Worm (Caenorhabditis elegans) whole organism, L1 larva: ENCODE data around the gene txt-12.

Experiments
- C34B4.2 ChIP-seq: sonication (generic microtip); optimal IDR thresholded peaks from 2 replicates; lab custom pipeline; 2017; ENCODE audit warnings: mild to moderate bottlenecking, missing genetic modification characterization, missing compliant biosample characterization
- F16B12.6 ChIP-seq: fragments of 150-350 bp; optimal IDR thresholded peaks from 2 replicates; lab custom pipeline; 2014; ENCODE audit warnings: missing biosample characterization, missing genetic modification characterization
- ceh-63 ChIP-seq: fragments of 200-800 bp; sonication (Bioruptor generic); optimal IDR thresholded peaks from 2 replicates; lab custom pipeline; 2018; ENCODE audit warnings: mild to moderate bottlenecking, missing genetic modification characterization, missing compliant biosample characterization
- ceh-8 ChIP-seq: fragments of 200-800 bp; sonication (Bioruptor generic); optimal IDR thresholded peaks from 2 replicates; lab custom pipeline; 2018; ENCODE audit warnings: mild to moderate bottlenecking, missing genetic modification characterization, moderate library complexity, missing compliant biosample characterization
- ceh-82 ChIP-seq, 3 experiments: fragments of 150-350 bp in 1 of 3; sonication (generic microtip) in 2 of 3; optimal IDR thresholded peaks; 2 replicates each; lab custom pipeline; 2014 to 2017; ENCODE audit warnings: missing biosample characterization in 3 of 3, missing genetic modification characterization in 3 of 3
- ceh-88 ChIP-seq: fragments of 200-800 bp; sonication (Bioruptor generic); IDR thresholded peaks from 2 replicates; pipeline ENCODE4 v1.3.6; 2022; ENCODE audit warnings: missing genetic modification characterization, missing compliant biosample characterization
- ces-1 ChIP-seq: fragments of 150-350 bp; optimal IDR thresholded peaks from 2 replicates; lab custom pipeline; 2014; ENCODE audit warnings: missing biosample characterization, missing genetic modification reagents, missing genetic modification characterization
- dsc-1 ChIP-seq: sonication (generic microtip); optimal IDR thresholded peaks from 2 replicates; lab custom pipeline; 2016; ENCODE audit warnings: mild to moderate bottlenecking, missing genetic modification characterization, missing compliant biosample characterization
- efl-1 ChIP-seq, 4 experiments: fragments of 150-350 bp; optimal IDR thresholded peaks in 3 of 4; peaks in 1 of 4; 1 replicate in 1 of 4; 2 replicates in 3 of 4; lab custom pipeline; 2014; ENCODE audit warnings: missing biosample characterization in 2 of 4, missing genetic modification characterization in 2 of 4, missing genetic modification reagents in 2 of 4
- egl-13 ChIP-seq: sonication (generic microtip); optimal IDR thresholded peaks from 2 replicates; lab custom pipeline; 2016; ENCODE audit warnings: missing genotype, missing genetic modification reagents, missing genetic modification characterization, missing compliant biosample characterization
- egl-27 ChIP-seq, 2 experiments: fragments of 150-350 bp in 1 of 2; sonication (generic microtip); optimal IDR thresholded peaks; 3 replicates each; lab custom pipeline; 2017 to 2018; ENCODE audit warnings: missing biosample characterization in 2 of 2, missing genetic modification characterization in 2 of 2, missing genetic modification reagents in 2 of 2
- ets-5 ChIP-seq: fragments of 200-800 bp; sonication (Bioruptor generic); IDR thresholded peaks from 2 replicates; pipeline ENCODE4 v1.3.6; 2022; ENCODE audit warnings: missing genetic modification characterization, missing compliant biosample characterization
- fkh-4 ChIP-seq: sonication (generic microtip); optimal IDR thresholded peaks from 2 replicates; lab custom pipeline; 2016; ENCODE audit warnings: missing compliant biosample characterization, missing genetic modification characterization, borderline replicate concordance
- fkh-8 ChIP-seq: sonication (generic microtip); optimal IDR thresholded peaks from 2 replicates; lab custom pipeline; 2016; ENCODE audit warnings: mild to moderate bottlenecking, missing genetic modification characterization, missing compliant biosample characterization
- fos-1 ChIP-seq: fragments of 150-350 bp; optimal IDR thresholded peaks from 2 replicates; lab custom pipeline; 2014; ENCODE audit warnings: missing biosample characterization, missing genetic modification characterization
- grh-1 ChIP-seq: fragments of 200-800 bp; sonication (Bioruptor generic); IDR thresholded peaks from 2 replicates; pipeline ENCODE4 v1.3.6; 2022; ENCODE audit warnings: missing genetic modification reagents, missing genetic modification characterization, missing compliant biosample characterization
- hpl-2 ChIP-seq: fragments of 150-350 bp; optimal IDR thresholded peaks from 2 replicates; lab custom pipeline; 2014; ENCODE audit warnings: missing biosample characterization, missing genetic modification reagents, missing genetic modification characterization
- lin-13 ChIP-seq: fragments of 150-350 bp; optimal IDR thresholded peaks from 2 replicates; lab custom pipeline; 2014; ENCODE audit warnings: missing biosample characterization, missing genetic modification reagents, missing genetic modification characterization
- lir-3 ChIP-seq: sonication (generic microtip); optimal IDR thresholded peaks from 2 replicates; lab custom pipeline; 2016; ENCODE audit warnings: mild to moderate bottlenecking, missing genetic modification characterization, moderate library complexity, missing compliant biosample characterization; ENCODE audit not compliant: poor library complexity
- lsy-2 ChIP-seq, 2 experiments: fragments of 150-350 bp; optimal IDR thresholded peaks; 2 replicates each; lab custom pipeline; 2014; ENCODE audit warnings: missing biosample characterization in 2 of 2, missing genetic modification characterization in 2 of 2
- mdl-1 ChIP-seq, 2 experiments: fragments of 150-350 bp; optimal IDR thresholded peaks; 2 replicates each; lab custom pipeline; 2014 to 2017; ENCODE audit warnings: missing biosample characterization in 2 of 2, missing genetic modification characterization in 2 of 2, inconsistent platforms in 1 of 2
- nhr-11 ChIP-seq: fragments of 150-350 bp; optimal IDR thresholded peaks from 2 replicates; lab custom pipeline; 2014; ENCODE audit warnings: missing biosample characterization, missing genetic modification characterization
- nhr-12 ChIP-seq: sonication (generic microtip); optimal IDR thresholded peaks from 2 replicates; lab custom pipeline; 2017; ENCODE audit warnings: missing biosample characterization, missing genetic modification characterization
- nhr-28 ChIP-seq: fragments of 150-350 bp; optimal IDR thresholded peaks from 2 replicates; lab custom pipeline; 2014; ENCODE audit warnings: missing biosample characterization, missing genetic modification characterization
- nhr-47 ChIP-seq: sonication (generic microtip); optimal IDR thresholded peaks from 2 replicates; lab custom pipeline; 2016; ENCODE audit warnings: mild to moderate bottlenecking, missing genetic modification characterization, moderate library complexity, missing compliant biosample characterization
- nhr-71 ChIP-seq: sonication (generic microtip); optimal IDR thresholded peaks from 2 replicates; lab custom pipeline; 2016; ENCODE audit warnings: mild to moderate bottlenecking, missing genetic modification characterization, moderate library complexity, missing compliant biosample characterization
- nhr-84 ChIP-seq: sonication (generic microtip); optimal IDR thresholded peaks from 2 replicates; lab custom pipeline; 2017; ENCODE audit warnings: missing biosample characterization, missing genetic modification characterization
- nhr-85 ChIP-seq: sonication (generic microtip); peaks from one replicate; lab custom pipeline; 2016; ENCODE audit warnings: missing genetic modification characterization, inconsistent platforms, missing compliant biosample characterization
- pqm-1 ChIP-seq: sonication (generic microtip); optimal IDR thresholded peaks from 3 replicates; lab custom pipeline; 2017; ENCODE audit warnings: missing biosample characterization, missing genetic modification characterization
- skn-1 ChIP-seq: fragments of 150-350 bp; optimal IDR thresholded peaks from 2 replicates; lab custom pipeline; 2014; ENCODE audit warnings: missing biosample characterization, missing genetic modification characterization
- tlp-1 ChIP-seq: fragments of 150-350 bp; optimal IDR thresholded peaks from 2 replicates; lab custom pipeline; 2014; ENCODE audit warnings: missing biosample characterization, missing genetic modification characterization
- unc-130 ChIP-seq: fragments of 150-350 bp; optimal IDR thresholded peaks from 2 replicates; lab custom pipeline; 2017; ENCODE audit warnings: missing biosample characterization, missing genetic modification characterization, inconsistent platforms
- unc-98 ChIP-seq: fragments of 200-800 bp; sonication (Bioruptor generic); IDR thresholded peaks from 2 replicates; pipeline ENCODE4 v1.3.6; 2022; ENCODE audit warnings: missing genetic modification characterization, missing compliant biosample characterization
- xbp-1 ChIP-seq: sonication (generic microtip); optimal IDR thresholded peaks from 2 replicates; lab custom pipeline; 2016; ENCODE audit warnings: missing genetic modification characterization, missing compliant biosample characterization
- zag-1 ChIP-seq: fragments of 150-350 bp; optimal IDR thresholded peaks from 2 replicates; lab custom pipeline; 2014; ENCODE audit warnings: missing biosample characterization, missing genetic modification characterization

The txt-12 gene

DNA sequence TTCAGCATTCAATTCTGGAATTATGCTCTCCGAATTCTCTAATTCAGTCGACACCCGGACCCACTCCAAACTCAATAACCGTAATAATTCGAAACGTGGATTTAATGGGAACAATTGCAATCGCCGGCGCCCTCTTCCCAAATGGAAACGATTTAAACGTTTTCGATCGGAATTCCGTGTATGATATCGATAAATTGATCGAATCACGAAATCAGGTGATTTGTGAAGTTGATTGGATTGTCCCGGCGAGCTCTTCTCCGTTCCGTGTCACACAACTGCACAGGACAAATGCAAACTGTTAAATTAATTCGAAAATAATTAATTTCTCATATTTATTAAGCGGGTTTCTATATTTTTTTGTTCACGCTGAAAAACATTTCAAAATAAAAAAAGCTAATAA is 36.9 kb upstream of the txt-12 start, which contains the start of gene C25D7.16:
Gene C25D7.16 (plus strand): TSS at position 301 of the 400 bp plus-strand sequence.
- TF ChIP-seq efl-1 (optimal IDR thresholded peaks at IDR 0.05; lab: Kevin White, UChicago), result no peak
- peak in 1 of 2 experiments; percentile 49 for TF ChIP-seq efl-1 (GFP tag; optimal IDR thresholded peaks at IDR 0.05 in 1 of 2; lab: Kevin White, UChicago)
- TF ChIP-seq ceh-88 (GFP tag; lab: Robert Waterston, UW), result no peak
- no peak for TF ChIP-seq F16B12.6
- no peak for TF ChIP-seq pqm-1 (tag; lab: Kevin White, UChicago)

- TF ChIP-seq egl-13 (tag; lab: Kevin White, UChicago) (no peak), xbp-1 (tag; lab: Kevin White, UChicago) (no peak), nhr-28 (no peak), egl-27 (tag; optimal IDR thresholded peaks at IDR 0.05; lab: Kevin White, UChicago) (no peak), zag-1 (tag; lab: Kevin White, UChicago) (no peak), ceh-82 (tag; optimal IDR thresholded peaks at IDR 0.05; lab: Kevin White, UChicago) (no peak), unc-130 (tag; lab: Kevin White, UChicago) (no peak), unc-98 (no peak), nhr-12 (tag; lab: Kevin White, UChicago) (no peak), skn-1 (tag; lab: Kevin White, UChicago) (no peak), fkh-4 (tag; lab: Kevin White, UChicago) (no peak), lir-3 (no peak), efl-1 (optimal IDR thresholded peaks at IDR 0.05; lab: Kevin White, UChicago) (no peak), efl-1 (GFP tag; optimal IDR thresholded peaks at IDR 0.05 in 1 of 2; lab: Kevin White, UChicago) (no peak), dsc-1 (tag; lab: Kevin White, UChicago) (no peak), mdl-1 (tag; optimal IDR thresholded peaks at IDR 0.05; lab: Kevin White, UChicago) (no peak), nhr-47 (tag; lab: Kevin White, UChicago) (no peak), ets-5 (GFP tag; lab: Robert Waterston, UW) (no peak), nhr-11 (tag; lab: Kevin White, UChicago) (no peak), grh-1 (GFP tag; lab: Robert Waterston, UW) (no peak)
These were observed 36.4 kb upstream of the txt-12 start for ce11 chrV:15056346-15056839.

ce11 chrV:15057724-15058123 is 35.0 kb upstream of the txt-12 start:
- TF ChIP-seq nhr-84 (tag; lab: Kevin White, UChicago), result no peak

DNA sequence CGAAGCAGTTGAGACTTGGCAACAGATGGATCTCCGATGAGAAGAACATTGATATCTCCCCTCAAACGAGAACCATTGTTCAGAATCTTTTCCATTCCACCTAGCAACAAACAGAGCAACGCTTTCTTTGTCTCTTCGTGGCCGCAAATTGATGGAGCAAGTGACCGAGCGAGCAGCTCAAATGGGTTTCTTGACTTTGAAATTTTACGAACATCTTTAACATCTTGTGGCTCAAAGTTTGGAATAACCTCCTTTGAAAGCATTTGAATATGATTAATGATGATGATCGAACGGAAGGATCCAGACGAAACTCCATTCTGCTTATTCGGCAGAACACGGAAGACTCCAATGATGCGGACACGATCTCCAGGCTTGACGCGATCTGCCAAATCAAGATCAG is 34.3 kb upstream of the txt-12 start:
- TF ChIP-seq nhr-71 (tag; lab: Kevin White, UChicago), result no peak
- TF ChIP-seq nhr-85 (tag; lab: Kevin White, UChicago), result peak; percentile 34

- TF ChIP-seq C34B4.2 (tag; lab: Kevin White, UChicago) (no peak), ceh-82 (tag; optimal IDR thresholded peaks at IDR 0.05; lab: Kevin White, UChicago) (no peak), fos-1 (tag; lab: Kevin White, UChicago) (no peak), ceh-8 (GFP tag; lab: Kevin White, UChicago) (no peak), mdl-1 (tag; optimal IDR thresholded peaks at IDR 0.05; lab: Kevin White, UChicago) (no peak), hpl-2 (no peak), lin-13 (GFP tag; lab: Kevin White, UChicago) (no peak), nhr-85 (tag; lab: Kevin White, UChicago) (no peak), ets-5 (GFP tag; lab: Robert Waterston, UW) (no peak), lsy-2 (tag; optimal IDR thresholded peaks at IDR 0.05; lab: Kevin White, UChicago) (no peak), fkh-8 (tag; lab: Kevin White, UChicago) (no peak), ceh-63 (GFP tag; lab: Kevin White, UChicago) (no peak), grh-1 (GFP tag; lab: Robert Waterston, UW) (0 out of 2 replicates have a peak, but pooled peaks have one; percentile 2), F16B12.6 (no peak), efl-1 (optimal IDR thresholded peaks at IDR 0.05; lab: Kevin White, UChicago) (no peak), efl-1 (GFP tag; optimal IDR thresholded peaks at IDR 0.05 in 1 of 2; lab: Kevin White, UChicago) (peak in 1 of 2 experiments; percentile 87), tlp-1 (tag; lab: Kevin White, UChicago) (no peak), ces-1 (GFP tag; lab: Kevin White, UChicago) (no peak)
These were observed 33.8 kb upstream of the txt-12 start for ce11 chrV:15058965-15059364.
